Fruit fly (Drosophila melanogaster) whole organism, embryonic: ENCODE results near the gene MESK4.

ENCODE experiments used
- Abd-B ChIP-seq: fragments of 200-800 bp; sonication (Bioruptor generic); optimal IDR thresholded peaks from 2 replicates; lab custom pipeline; 2018; ENCODE audit warnings: missing biosample characterization, mild to moderate bottlenecking, missing genetic modification characterization, moderate library complexity
- Awh ChIP-seq: fragments of 200-800 bp; sonication (Bioruptor generic); IDR thresholded peaks from 2 replicates; pipeline ENCODE4, ENCODE4 v1.3.6; 2022; ENCODE audit warnings: missing biosample characterization, missing genetic modification characterization
- B-H1 ChIP-seq: fragments of 200-800 bp; sonication (Bioruptor generic); IDR thresholded peaks from 3 replicates; pipeline ENCODE4 v1.3.6; 2022; ENCODE audit warnings: missing biosample characterization, missing genetic modification characterization
- CG10431 ChIP-seq: fragments of 200-800 bp; sonication (Bioruptor generic); optimal IDR thresholded peaks from 3 replicates; lab custom pipeline; 2018; ENCODE audit warnings: missing biosample characterization, mild to moderate bottlenecking, missing genetic modification characterization
- CG10654 ChIP-seq: fragments of 200-800 bp; sonication (Bioruptor generic); optimal IDR thresholded peaks from 2 replicates; lab custom pipeline; 2016; ENCODE audit warnings: missing biosample characterization, missing genetic modification characterization
- CG10959 ChIP-seq: fragments of 200-800 bp; sonication (Bioruptor generic); IDR thresholded peaks from 2 replicates; pipeline ENCODE4 v1.3.6; 2022; ENCODE audit warnings: missing biosample characterization, missing genetic modification characterization
- CG12104 ChIP-seq: fragments of 200-800 bp; sonication (Bioruptor generic); optimal IDR thresholded peaks from 3 replicates; lab custom pipeline; 2016; ENCODE audit warnings: missing biosample characterization, missing genetic modification characterization
- CG13123 ChIP-seq: fragments of 200-800 bp; sonication (Bioruptor generic); optimal IDR thresholded peaks from 2 replicates; lab custom pipeline; 2016; ENCODE audit warnings: missing biosample characterization, missing genetic modification characterization
- CG13424 ChIP-seq: fragments of 200-800 bp; sonication (Bioruptor generic); optimal IDR thresholded peaks from 2 replicates; lab custom pipeline; 2019; ENCODE audit warnings: missing biosample characterization, mild to moderate bottlenecking, missing genetic modification characterization, moderate library complexity
- CG15514 ChIP-seq: fragments of 200-800 bp; sonication (Bioruptor generic); optimal IDR thresholded peaks from 3 replicates; lab custom pipeline; 2017; ENCODE audit warnings: missing biosample characterization, missing genetic modification characterization, mild to moderate bottlenecking, moderate library complexity, missing genetic modification reagents
- CG1603 ChIP-seq: fragments of 200-800 bp; sonication (Bioruptor generic); optimal IDR thresholded peaks from 2 replicates; lab custom pipeline; 2019; ENCODE audit warnings: missing biosample characterization, mild to moderate bottlenecking, missing genetic modification characterization, moderate library complexity
- CG16779 ChIP-seq: fragments of 200-800 bp; sonication (Bioruptor generic); IDR thresholded peaks from 2 replicates; pipeline ENCODE4 v1.3.6; 2022; ENCODE audit warnings: missing biosample characterization, missing genetic modification characterization
- CG17359 ChIP-seq: fragments of 200-800 bp; sonication (Bioruptor generic); optimal IDR thresholded peaks from 3 replicates; lab custom pipeline; 2018; ENCODE audit warnings: missing biosample characterization, mild to moderate bottlenecking, missing genetic modification characterization, moderate library complexity
- CG17568 ChIP-seq: fragments of 200-800 bp; sonication (Bioruptor generic); optimal IDR thresholded peaks from 2 replicates; lab custom pipeline; 2018; ENCODE audit warnings: missing biosample characterization, mild to moderate bottlenecking, missing genetic modification characterization, moderate library complexity
- CG2129 ChIP-seq: fragments of 200-800 bp; sonication (Bioruptor generic); IDR thresholded peaks from 2 replicates; pipeline ENCODE4 v1.3.6; 2022; ENCODE audit warnings: missing biosample characterization, missing genetic modification characterization; ENCODE audit not compliant: partially characterized antibody
- CG3065 ChIP-seq: fragments of 200-800 bp; sonication (Bioruptor generic); optimal IDR thresholded peaks from 2 replicates; lab custom pipeline; 2016; ENCODE audit warnings: missing biosample characterization, missing genetic modification characterization
- CG3163 ChIP-seq: fragments of 200-800 bp; sonication (Bioruptor generic); optimal IDR thresholded peaks from 3 replicates; lab custom pipeline; 2016; ENCODE audit warnings: missing biosample characterization, missing genetic modification characterization
- CG32532 ChIP-seq: fragments of 200-800 bp; sonication (Bioruptor generic); IDR thresholded peaks from 2 replicates; pipeline ENCODE4 v1.3.6; 2022; ENCODE audit warnings: missing biosample characterization, missing genetic modification characterization
- CG3838 ChIP-seq: fragments of 200-800 bp; sonication (Bioruptor generic); optimal IDR thresholded peaks from 3 replicates; lab custom pipeline; 2016; ENCODE audit warnings: missing biosample characterization, missing genetic modification characterization
- CG4854 ChIP-seq: fragments of 200-800 bp; sonication (Bioruptor generic); optimal IDR thresholded peaks from 2 replicates; lab custom pipeline; 2016; ENCODE audit warnings: missing biosample characterization, missing genetic modification characterization, inconsistent platforms
- CG6854 ChIP-seq: fragments of 200-800 bp; sonication (Bioruptor generic); optimal IDR thresholded peaks from 3 replicates; lab custom pipeline; 2017; ENCODE audit warnings: missing biosample characterization, mild to moderate bottlenecking, missing genetic modification characterization
- CG7271 ChIP-seq: fragments of 200-800 bp; sonication (Bioruptor generic); optimal IDR thresholded peaks from 2 replicates; lab custom pipeline; 2018; ENCODE audit warnings: missing biosample characterization, mild to moderate bottlenecking, missing genetic modification characterization, moderate library complexity
- CG7357 ChIP-seq: fragments of 200-800 bp; sonication (Bioruptor generic); IDR thresholded peaks from 3 replicates; pipeline ENCODE4 v1.3.6; 2022; ENCODE audit warnings: missing biosample characterization, missing genetic modification characterization
- CG8089 ChIP-seq: fragments of 200-800 bp; sonication (Bioruptor generic); optimal IDR thresholded peaks from 3 replicates; lab custom pipeline; 2016; ENCODE audit warnings: missing biosample characterization, missing genetic modification characterization
- CG8478 ChIP-seq: fragments of >200 bp; optimal IDR thresholded peaks from 2 replicates; lab custom pipeline; 2018
- CG8944 ChIP-seq: fragments of 200-800 bp; sonication (Bioruptor generic); optimal IDR thresholded peaks from 3 replicates; lab custom pipeline; 2016; ENCODE audit warnings: missing biosample characterization, missing genetic modification characterization
- CG9817 ChIP-seq: fragments of 200-800 bp; sonication (Bioruptor generic); optimal IDR thresholded peaks from 2 replicates; lab custom pipeline; 2018; ENCODE audit warnings: missing biosample characterization, mild to moderate bottlenecking, missing genetic modification characterization, moderate library complexity
- CkIIα-i1 ChIP-seq: fragments of 200-800 bp; sonication (Bioruptor generic); IDR thresholded peaks from 2 replicates; pipeline ENCODE4 v1.3.6; 2022; ENCODE audit warnings: missing biosample characterization, missing genetic modification characterization
- Doc2 ChIP-seq: fragments of 200-800 bp; sonication (Bioruptor generic); IDR thresholded peaks from 2 replicates; pipeline ENCODE4 v1.3.6; 2022; ENCODE audit warnings: missing biosample characterization, missing genetic modification characterization
- Dp ChIP-seq: fragments of 200-800 bp; sonication (Bioruptor generic); optimal IDR thresholded peaks from 2 replicates; lab custom pipeline; 2018; ENCODE audit warnings: missing biosample characterization, mild to moderate bottlenecking, missing genetic modification characterization, moderate library complexity
- E2f2 ChIP-seq: fragments of 200-800 bp; sonication (Bioruptor generic); IDR thresholded peaks from 2 replicates; pipeline ENCODE4 v1.3.6; 2022; ENCODE audit warnings: missing biosample characterization, missing genetic modification characterization
- Hey ChIP-seq: fragments of 200-800 bp; sonication (Bioruptor generic); optimal IDR thresholded peaks from 3 replicates; lab custom pipeline; 2018; ENCODE audit warnings: missing biosample characterization, mild to moderate bottlenecking, missing genetic modification characterization
- Hmx ChIP-seq: fragments of 200-800 bp; sonication (Bioruptor generic); optimal IDR thresholded peaks from 2 replicates; lab custom pipeline; 2016; ENCODE audit warnings: missing biosample characterization, missing genetic modification characterization
- Optix ChIP-seq: fragments of 200-800 bp; sonication (Bioruptor generic); IDR thresholded peaks from 3 replicates; pipeline ENCODE4 v1.3.6; 2022; ENCODE audit warnings: missing biosample characterization, missing genetic modification characterization
- Ptx1 ChIP-seq: fragments of 200-800 bp; sonication (Bioruptor generic); IDR thresholded peaks from 2 replicates; pipeline ENCODE4 v1.3.6; 2022; ENCODE audit warnings: missing biosample characterization, missing genetic modification characterization
- Sry-β ChIP-seq: fragments of 200-800 bp; sonication (Bioruptor generic); optimal IDR thresholded peaks from 2 replicates; lab custom pipeline; 2018; ENCODE audit warnings: missing biosample characterization, mild to moderate bottlenecking, missing genetic modification characterization, moderate library complexity
- ase ChIP-seq: fragments of 200-800 bp; sonication (Bioruptor generic); IDR thresholded peaks from 3 replicates; pipeline ENCODE4 v1.3.6; 2022; ENCODE audit warnings: missing biosample characterization, missing genetic modification characterization
- caup ChIP-seq: fragments of 200-800 bp; sonication (Bioruptor generic); optimal IDR thresholded peaks from 3 replicates; lab custom pipeline; 2017; ENCODE audit warnings: missing biosample characterization, mild to moderate bottlenecking, missing genetic modification characterization, moderate library complexity; ENCODE audit not compliant: severe bottlenecking
- croc ChIP-seq: fragments of 200-800 bp; sonication (Bioruptor generic); conservative IDR thresholded peaks from 3 replicates; pipeline ENCODE4 v1.3.6; 2022; ENCODE audit warnings: missing biosample characterization, missing genetic modification characterization
- crol ChIP-seq: fragments of 200-800 bp; sonication (Bioruptor generic); IDR thresholded peaks from 2 replicates; pipeline ENCODE4 v1.3.6; 2022; ENCODE audit warnings: missing biosample characterization, missing genetic modification characterization
- danr ChIP-seq: fragments of 200-800 bp; sonication (Bioruptor generic); IDR thresholded peaks from 2 replicates; pipeline ENCODE4 v1.3.6; 2022; ENCODE audit warnings: missing biosample characterization, missing genetic modification characterization
- en ChIP-seq: fragments of 200-800 bp; sonication (Bioruptor generic); optimal IDR thresholded peaks from 2 replicates; lab custom pipeline; 2016; ENCODE audit warnings: missing biosample characterization, missing genetic modification characterization
- gem ChIP-seq: fragments of 200-800 bp; sonication (Bioruptor generic); optimal IDR thresholded peaks from 2 replicates; lab custom pipeline; 2019; ENCODE audit warnings: missing biosample characterization, mild to moderate bottlenecking, missing genetic modification characterization, moderate library complexity
- nau ChIP-seq: fragments of 200-800 bp; sonication (Bioruptor generic); optimal IDR thresholded peaks from 3 replicates; lab custom pipeline; 2017; ENCODE audit warnings: missing biosample characterization, mild to moderate bottlenecking, missing genetic modification characterization, missing genetic modification reagents
- pzg ChIP-seq: fragments of 200-800 bp; sonication (Bioruptor generic); optimal IDR thresholded peaks from 3 replicates; lab custom pipeline; 2018; ENCODE audit warnings: missing biosample characterization, mild to moderate bottlenecking, missing genetic modification characterization, moderate library complexity
- repo ChIP-seq: fragments of 200-800 bp; sonication (Bioruptor generic); optimal IDR thresholded peaks from 2 replicates; lab custom pipeline; 2016; ENCODE audit warnings: missing biosample characterization, missing genetic modification characterization
- ro ChIP-seq: fragments of 200-800 bp; sonication (Bioruptor generic); IDR thresholded peaks from 2 replicates; pipeline ENCODE4 v1.3.6; 2022; ENCODE audit warnings: missing biosample characterization, missing genetic modification characterization
- row ChIP-seq: fragments of 200-800 bp; sonication (Bioruptor generic); IDR thresholded peaks from 3 replicates; pipeline ENCODE4 v1.3.6; 2022; ENCODE audit warnings: missing biosample characterization, missing genetic modification characterization
- sc ChIP-seq, 3 experiments: fragments of >200 bp in 2 of 3; fragments of 200-800 bp in 1 of 3; sonication (Bioruptor generic) in 1 of 3; optimal IDR thresholded peaks; 2 replicates in 2 of 3; 3 replicates in 1 of 3; lab custom pipeline; 2017; ENCODE audit warnings: mild to moderate bottlenecking in 1 of 3, missing biosample characterization in 1 of 3, missing genetic modification characterization in 1 of 3, missing genetic modification reagents in 1 of 3

MESK4 gene

dm6 chr3R:16996059-16996959 lies 7.7 kb downstream of the MESK4 start, which contains the start of the genes EMC2A and CG3534 (continued):
- TF ChIP-seq CG8089 (GFP tag; lab: Kevin White, UChicago) = no peak
- no peak for TF ChIP-seq CG13424 (tag; lab: Kevin White, UChicago)
- TF ChIP-seq CG1603 (tag; lab: Kevin White, UChicago) = peak; percentile 21
- TF ChIP-seq CG6854 (GFP tag; lab: Kevin White, UChicago) = no peak
- no peak for TF ChIP-seq row (GFP tag; lab: Robert Waterston, UW)
- no peak for TF ChIP-seq Hey (tag; lab: Kevin White, UChicago)
- peak; percentile 2 for TF ChIP-seq CG12104 (GFP tag; lab: Kevin White, UChicago)
- no peak for TF ChIP-seq en (GFP tag; lab: Kevin White, UChicago)
- TF ChIP-seq CG32532 = peak; percentile 57
- TF ChIP-seq croc (GFP tag; lab: Robert Waterston, UW) = no peak
- TF ChIP-seq CG4854 = no peak
- TF ChIP-seq ro (GFP tag; lab: Robert Waterston, UW) = no peak
- no peak for TF ChIP-seq CG8944 (GFP tag; lab: Kevin White, UChicago)
- TF ChIP-seq CkIIα-i1 (GFP tag; lab: Robert Waterston, UW) = no peak
- no peak for TF ChIP-seq CG2129 (GFP tag; lab: Robert Waterston, UW)
- no peak for TF ChIP-seq CG8478
- no peak for TF ChIP-seq sc (optimal IDR thresholded peaks at IDR 0.05; lab: Kevin White, UChicago)
- no peak for TF ChIP-seq sc (GFP tag; optimal IDR thresholded peaks at IDR 0.05; lab: Kevin White, UChicago)
- peak; percentile 57 for TF ChIP-seq CG15514 (GFP tag; lab: Kevin White, UChicago)
- no peak for TF ChIP-seq Optix (GFP tag; lab: Robert Waterston, UW)
- TF ChIP-seq CG17568 (GFP tag; lab: Kevin White, UChicago) = no peak
- TF ChIP-seq Doc2 (GFP tag; lab: Robert Waterston, UW) = no peak
- peak; percentile 8 for TF ChIP-seq CG17359 (tag; lab: Kevin White, UChicago)
- TF ChIP-seq CG13123 (GFP tag; lab: Kevin White, UChicago) = no peak
- peak; percentile 61 for TF ChIP-seq Abd-B (GFP tag; lab: Kevin White, UChicago)
- TF ChIP-seq ase (GFP tag; lab: Robert Waterston, UW) = no peak
- TF ChIP-seq Hmx (GFP tag; lab: Kevin White, UChicago) = peak; percentile 42
- no peak for TF ChIP-seq Sry-β
- no peak for TF ChIP-seq caup (GFP tag; lab: Kevin White, UChicago)
- no peak for TF ChIP-seq CG16779
- TF ChIP-seq CG3065 (GFP tag; lab: Kevin White, UChicago) = no peak
- no peak for TF ChIP-seq nau (GFP tag; lab: Kevin White, UChicago)
- no peak for TF ChIP-seq CG10654
- no peak for TF ChIP-seq CG10431
- 0 out of 2 replicates have a peak, but pooled peaks have one; percentile 18 for TF ChIP-seq Awh (GFP tag; lab: Robert Waterston, UW)
- no peak for TF ChIP-seq CG3838 (GFP tag; lab: Kevin White, UChicago)
- no peak for TF ChIP-seq CG3163
- TF ChIP-seq danr = no peak
- no peak for TF ChIP-seq Dp
- TF ChIP-seq CG7271 (tag; lab: Kevin White, UChicago) = no peak
- no peak for TF ChIP-seq CG7357
- peak; percentile 42 for TF ChIP-seq pzg (GFP tag; lab: Kevin White, UChicago)
- no peak for TF ChIP-seq crol (GFP tag; lab: Robert Waterston, UW)
- no peak for TF ChIP-seq CG9817 (tag; lab: Kevin White, UChicago)
- no peak for TF ChIP-seq CG10959 (GFP tag; lab: Robert Waterston, UW)
- no peak for TF ChIP-seq E2f2 (GFP tag; lab: Robert Waterston, UW)
- TF ChIP-seq Ptx1 = no peak
- TF ChIP-seq gem (tag; lab: Kevin White, UChicago) = no peak
- TF ChIP-seq repo = no peak
- TF ChIP-seq B-H1 = no peak
